Worm (Caenorhabditis elegans) whole organism, L1 larva: ENCODE results near the gene D1054.5.

Experiments
- C04F5.9 ChIP-seq: sonication (generic microtip); optimal IDR thresholded peaks from 2 replicates; lab custom pipeline; 2016; ENCODE audit warnings: missing genetic modification characterization, missing compliant biosample characterization
- C16A3.4 ChIP-seq: fragments of 150-350 bp; optimal IDR thresholded peaks from 2 replicates; lab custom pipeline; 2014; ENCODE audit warnings: missing biosample characterization, missing genetic modification characterization
- F16B12.6 ChIP-seq: fragments of 150-350 bp; optimal IDR thresholded peaks from 2 replicates; lab custom pipeline; 2014; ENCODE audit warnings: missing biosample characterization, missing genetic modification characterization
- aha-1 ChIP-seq: fragments of 150-350 bp; optimal IDR thresholded peaks from 2 replicates; lab custom pipeline; 2014; ENCODE audit warnings: missing biosample characterization, missing genetic modification characterization
- alr-1 ChIP-seq: fragments of 200-800 bp; sonication (Bioruptor generic); optimal IDR thresholded peaks from 2 replicates; lab custom pipeline; 2018; ENCODE audit warnings: borderline replicate concordance, mild to moderate bottlenecking, missing genetic modification characterization, missing compliant biosample characterization
- ama-1 ChIP-seq: fragments of 150-350 bp; optimal IDR thresholded peaks from 2 replicates; lab custom pipeline; 2014
- blmp-1 ChIP-seq: fragments of 150-350 bp; optimal IDR thresholded peaks from 2 replicates; lab custom pipeline; 2014; ENCODE audit warnings: missing biosample characterization, missing genetic modification characterization
- ceh-63 ChIP-seq: fragments of 200-800 bp; sonication (Bioruptor generic); optimal IDR thresholded peaks from 2 replicates; lab custom pipeline; 2018; ENCODE audit warnings: mild to moderate bottlenecking, missing genetic modification characterization, missing compliant biosample characterization
- ceh-82 ChIP-seq, 3 experiments: fragments of 150-350 bp in 1 of 3; sonication (generic microtip) in 2 of 3; optimal IDR thresholded peaks; 2 replicates each; lab custom pipeline; 2014 to 2017; ENCODE audit warnings: missing biosample characterization in 3 of 3, missing genetic modification characterization in 3 of 3
- ces-1 ChIP-seq: fragments of 150-350 bp; optimal IDR thresholded peaks from 2 replicates; lab custom pipeline; 2014; ENCODE audit warnings: missing biosample characterization, missing genetic modification reagents, missing genetic modification characterization
- dpl-1 ChIP-seq, 3 experiments: fragments of 150-350 bp in 2 of 3; sonication (generic microtip) in 1 of 3; optimal IDR thresholded peaks; 2 replicates each; lab custom pipeline; 2014 to 2017; ENCODE audit warnings: missing biosample characterization in 3 of 3, missing genetic modification characterization in 3 of 3, missing genetic modification reagents in 3 of 3
- efl-1 ChIP-seq, 4 experiments: fragments of 150-350 bp; optimal IDR thresholded peaks in 3 of 4; peaks in 1 of 4; 1 replicate in 1 of 4; 2 replicates in 3 of 4; lab custom pipeline; 2014; ENCODE audit warnings: missing biosample characterization in 2 of 4, missing genetic modification characterization in 2 of 4, missing genetic modification reagents in 2 of 4
- efl-3 ChIP-seq: fragments of 200-800 bp; sonication (Bioruptor generic); optimal IDR thresholded peaks from 2 replicates; lab custom pipeline; 2018; ENCODE audit warnings: mild to moderate bottlenecking, missing genetic modification characterization, missing compliant biosample characterization
- elt-2 ChIP-seq: sonication (generic microtip); optimal IDR thresholded peaks from 2 replicates; lab custom pipeline; 2016; ENCODE audit warnings: missing genetic modification characterization, mild to moderate bottlenecking, inconsistent platforms, missing compliant biosample characterization, missing genetic modification reagents
- fkh-10 ChIP-seq: sonication (generic microtip); optimal IDR thresholded peaks from 2 replicates; lab custom pipeline; 2017; ENCODE audit warnings: missing biosample characterization, missing genetic modification reagents, missing genetic modification characterization
- fkh-4 ChIP-seq: sonication (generic microtip); optimal IDR thresholded peaks from 2 replicates; lab custom pipeline; 2016; ENCODE audit warnings: missing compliant biosample characterization, missing genetic modification characterization, borderline replicate concordance
- fkh-8 ChIP-seq: sonication (generic microtip); optimal IDR thresholded peaks from 2 replicates; lab custom pipeline; 2016; ENCODE audit warnings: mild to moderate bottlenecking, missing genetic modification characterization, missing compliant biosample characterization
- fos-1 ChIP-seq: fragments of 150-350 bp; optimal IDR thresholded peaks from 2 replicates; lab custom pipeline; 2014; ENCODE audit warnings: missing biosample characterization, missing genetic modification characterization
- grh-1 ChIP-seq: fragments of 200-800 bp; sonication (Bioruptor generic); IDR thresholded peaks from 2 replicates; pipeline ENCODE4 v1.3.6; 2022; ENCODE audit warnings: missing genetic modification reagents, missing genetic modification characterization, missing compliant biosample characterization
- hlh-4 ChIP-seq: sonication (generic microtip); optimal IDR thresholded peaks from 2 replicates; lab custom pipeline; 2016; ENCODE audit warnings: mild to moderate bottlenecking, missing genetic modification characterization, missing compliant biosample characterization
- isw-1 ChIP-seq: fragments of 200-800 bp; sonication (Bioruptor generic); IDR thresholded peaks from 2 replicates; pipeline ENCODE4 v1.3.6; 2022; ENCODE audit warnings: missing genetic modification characterization, missing compliant biosample characterization
- lin-13 ChIP-seq: fragments of 150-350 bp; optimal IDR thresholded peaks from 2 replicates; lab custom pipeline; 2014; ENCODE audit warnings: missing biosample characterization, missing genetic modification reagents, missing genetic modification characterization
- lin-35 ChIP-seq, 2 experiments: fragments of 150-350 bp; optimal IDR thresholded peaks; 2 replicates each; lab custom pipeline; 2014; ENCODE audit warnings: missing biosample characterization in 2 of 2, missing genetic modification characterization in 2 of 2, missing genetic modification reagents in 2 of 2
- lin-39 ChIP-seq: fragments of 150-350 bp; optimal IDR thresholded peaks from 2 replicates; lab custom pipeline; 2014; ENCODE audit warnings: missing biosample characterization, missing genetic modification reagents, missing genetic modification characterization
- mdl-1 ChIP-seq, 2 experiments: fragments of 150-350 bp; optimal IDR thresholded peaks; 2 replicates each; lab custom pipeline; 2014 to 2017; ENCODE audit warnings: missing biosample characterization in 2 of 2, missing genetic modification characterization in 2 of 2, inconsistent platforms in 1 of 2
- nhr-11 ChIP-seq: fragments of 150-350 bp; optimal IDR thresholded peaks from 2 replicates; lab custom pipeline; 2014; ENCODE audit warnings: missing biosample characterization, missing genetic modification characterization
- nhr-20 ChIP-seq: sonication (generic microtip); optimal IDR thresholded peaks from 2 replicates; lab custom pipeline; 2016; ENCODE audit warnings: mild to moderate bottlenecking, missing genetic modification characterization, missing compliant biosample characterization
- nhr-237 ChIP-seq: fragments of 150-350 bp; optimal IDR thresholded peaks from 2 replicates; lab custom pipeline; 2014; ENCODE audit warnings: missing biosample characterization, missing genetic modification characterization
- nhr-28 ChIP-seq: fragments of 150-350 bp; optimal IDR thresholded peaks from 2 replicates; lab custom pipeline; 2014; ENCODE audit warnings: missing biosample characterization, missing genetic modification characterization
- nhr-47 ChIP-seq: sonication (generic microtip); optimal IDR thresholded peaks from 2 replicates; lab custom pipeline; 2016; ENCODE audit warnings: mild to moderate bottlenecking, missing genetic modification characterization, moderate library complexity, missing compliant biosample characterization
- nhr-71 ChIP-seq: sonication (generic microtip); optimal IDR thresholded peaks from 2 replicates; lab custom pipeline; 2016; ENCODE audit warnings: mild to moderate bottlenecking, missing genetic modification characterization, moderate library complexity, missing compliant biosample characterization
- nhr-76 ChIP-seq: sonication (generic microtip); optimal IDR thresholded peaks from 2 replicates; lab custom pipeline; 2017; ENCODE audit warnings: missing biosample characterization, missing genetic modification characterization
- nhr-77 ChIP-seq: fragments of 150-350 bp; optimal IDR thresholded peaks from 2 replicates; lab custom pipeline; 2014; ENCODE audit warnings: missing biosample characterization, missing genetic modification characterization
- nhr-85 ChIP-seq: sonication (generic microtip); peaks from one replicate; lab custom pipeline; 2016; ENCODE audit warnings: missing genetic modification characterization, inconsistent platforms, missing compliant biosample characterization
- nhr-90 ChIP-seq: sonication (generic microtip); optimal IDR thresholded peaks from 2 replicates; lab custom pipeline; 2016; ENCODE audit warnings: mild to moderate bottlenecking, missing genetic modification characterization, missing compliant biosample characterization; ENCODE audit not compliant: poor library complexity
- pqm-1 ChIP-seq: sonication (generic microtip); optimal IDR thresholded peaks from 3 replicates; lab custom pipeline; 2017; ENCODE audit warnings: missing biosample characterization, missing genetic modification characterization
- snu-23 ChIP-seq: sonication (generic microtip); optimal IDR thresholded peaks from 2 replicates; lab custom pipeline; 2016; ENCODE audit warnings: missing genetic modification characterization, missing compliant biosample characterization
- sox-4 ChIP-seq: sonication (generic microtip); optimal IDR thresholded peaks from 2 replicates; lab custom pipeline; 2016; ENCODE audit warnings: missing genetic modification characterization, missing compliant biosample characterization
- swsn-7 ChIP-seq: sonication (generic microtip); optimal IDR thresholded peaks from 2 replicates; lab custom pipeline; 2016; ENCODE audit warnings: missing genetic modification characterization, missing compliant biosample characterization
- tbx-2 ChIP-seq: sonication (generic microtip); optimal IDR thresholded peaks from 2 replicates; lab custom pipeline; 2016; ENCODE audit warnings: missing genetic modification characterization, missing compliant biosample characterization
- unc-130 ChIP-seq: fragments of 150-350 bp; optimal IDR thresholded peaks from 2 replicates; lab custom pipeline; 2017; ENCODE audit warnings: missing biosample characterization, missing genetic modification characterization, inconsistent platforms
- unc-86 ChIP-seq: sonication (generic microtip); optimal IDR thresholded peaks from 2 replicates; lab custom pipeline; 2016; ENCODE audit warnings: missing genetic modification characterization, missing compliant biosample characterization
- xbp-1 ChIP-seq: sonication (generic microtip); optimal IDR thresholded peaks from 2 replicates; lab custom pipeline; 2016; ENCODE audit warnings: missing genetic modification characterization, missing compliant biosample characterization
- zag-1 ChIP-seq: fragments of 150-350 bp; optimal IDR thresholded peaks from 2 replicates; lab custom pipeline; 2014; ENCODE audit warnings: missing biosample characterization, missing genetic modification characterization
- zip-4 ChIP-seq: fragments of 200-800 bp; sonication (Bioruptor generic); optimal IDR thresholded peaks from 2 replicates; lab custom pipeline; 2018; ENCODE audit warnings: mild to moderate bottlenecking, missing genetic modification characterization, moderate library complexity, missing compliant biosample characterization

Gene D1054.5

ce11 chrV:10807862-10808327, 31.5 kb upstream of the D1054.5 start, which contains the start of gene plrg-1 (continued):
- TF ChIP-seq ama-1 (lab: Kevin White, UChicago) (peak; percentile 26), nhr-71 (tag; lab: Kevin White, UChicago) (peak; percentile 94), nhr-47 (peak; percentile 89), C04F5.9 (tag; lab: Kevin White, UChicago) (no peak), tbx-2 (peak; percentile 89), hlh-4 (tag; lab: Kevin White, UChicago) (no peak), isw-1 (GFP tag; lab: Robert Waterston, UW) (peak; percentile 85), ceh-63 (GFP tag; lab: Kevin White, UChicago) (peak; percentile 45), mdl-1 (tag; optimal IDR thresholded peaks at IDR 0.05; lab: Kevin White, UChicago) (peak in 1 of 2 experiments; percentile 78), lin-35 (GFP tag; optimal IDR thresholded peaks at IDR 0.05; lab: Kevin White, UChicago) (peak; percentile 76 to 86), grh-1 (GFP tag; lab: Robert Waterston, UW) (peak; percentile 75), nhr-77 (tag; lab: Kevin White, UChicago) (peak; percentile 69)

- TF ChIP-seq nhr-76 (tag; lab: Kevin White, UChicago) (no peak), ceh-82 (tag; optimal IDR thresholded peaks at IDR 0.05; lab: Kevin White, UChicago) (no peak), lin-13 (GFP tag; lab: Kevin White, UChicago) (no peak)
These were observed 29.6 kb upstream of the D1054.5 start, which contains the start of gene prp-38 for ce11 chrV:10805934-10806333. TSS of gene prp-38 (minus strand) at chrV:10806034.

ce11 chrV:10804374-10804773, 28.0 kb upstream of the D1054.5 start, which contains the start of gene secs-1:
TSS of gene secs-1 (minus strand) at chrV:10804474.
- TF ChIP-seq aha-1 (tag; lab: Kevin White, UChicago) (no peak), zip-4 (GFP tag; lab: Kevin White, UChicago) (no peak), nhr-76 (tag; lab: Kevin White, UChicago) (no peak), nhr-20 (tag; lab: Kevin White, UChicago) (no peak), nhr-47 (no peak), nhr-77 (tag; lab: Kevin White, UChicago) (no peak), mdl-1 (tag; optimal IDR thresholded peaks at IDR 0.05; lab: Kevin White, UChicago) (no peak), fkh-8 (tag; lab: Kevin White, UChicago) (no peak), nhr-237 (tag; lab: Kevin White, UChicago) (no peak), zag-1 (tag; lab: Kevin White, UChicago) (no peak), nhr-11 (no peak), alr-1 (tag; lab: Kevin White, UChicago) (no peak), fkh-4 (tag; lab: Kevin White, UChicago) (no peak), efl-3 (GFP tag; lab: Kevin White, UChicago) (no peak), unc-130 (tag; lab: Kevin White, UChicago) (no peak), grh-1 (GFP tag; lab: Robert Waterston, UW) (no peak), snu-23 (GFP tag; lab: Kevin White, UChicago) (no peak), ceh-82 (tag; optimal IDR thresholded peaks at IDR 0.05; lab: Kevin White, UChicago) (no peak), fos-1 (tag; lab: Kevin White, UChicago) (no peak)

- TF ChIP-seq elt-2 (tag; lab: Kevin White, UChicago) (peak; percentile 98), swsn-7 (tag; lab: Kevin White, UChicago) (no peak), fkh-8 (tag; lab: Kevin White, UChicago) (no peak), nhr-85 (tag; lab: Kevin White, UChicago) (no peak), dpl-1 (GFP tag; optimal IDR thresholded peaks at IDR 0.05; lab: Kevin White, UChicago) (no peak), aha-1 (tag; lab: Kevin White, UChicago) (no peak), blmp-1 (tag; lab: Kevin White, UChicago) (no peak), xbp-1 (no peak), ceh-82 (tag; optimal IDR thresholded peaks at IDR 0.05; lab: Kevin White, UChicago) (no peak), unc-86 (tag; lab: Kevin White, UChicago) (no peak), nhr-20 (tag; lab: Kevin White, UChicago) (peak; percentile 10), efl-1 (optimal IDR thresholded peaks at IDR 0.05; lab: Kevin White, UChicago) (no peak), efl-1 (GFP tag; optimal IDR thresholded peaks at IDR 0.05 in 1 of 2; lab: Kevin White, UChicago) (no peak), ces-1 (GFP tag; lab: Kevin White, UChicago) (no peak), nhr-28 (tag; lab: Kevin White, UChicago) (no peak), nhr-71 (tag; lab: Kevin White, UChicago) (peak; percentile 47), zag-1 (tag; lab: Kevin White, UChicago) (no peak), nhr-90 (tag; lab: Kevin White, UChicago) (peak; percentile 41), sox-4 (tag; lab: Kevin White, UChicago) (no peak), C16A3.4 (tag; lab: Kevin White, UChicago) (no peak), pqm-1 (tag; lab: Kevin White, UChicago) (peak; percentile 76), fkh-10 (GFP tag; lab: Kevin White, UChicago) (no peak), lin-39 (tag; lab: Kevin White, UChicago) (no peak), fos-1 (tag; lab: Kevin White, UChicago) (no peak), F16B12.6 (tag; lab: Kevin White, UChicago) (no peak), lin-35 (GFP tag; optimal IDR thresholded peaks at IDR 0.05; lab: Kevin White, UChicago) (peak in 1 of 2 experiments; percentile 12)
These were observed 25.7 kb upstream of the D1054.5 start for ce11 chrV:10802060-10802459.
